Fruit fly (Drosophila melanogaster) S2 (cell line): ENCODE results near the gene mub.

ENCODE experiments used
- CG8478 ChIP-seq: fragments of >200 bp; optimal IDR thresholded peaks from 2 replicates; lab custom pipeline; 2018
- CTCF ChIP-seq, 2 experiments: fragments of >200 bp; optimal IDR thresholded peaks; 2 replicates each; lab custom pipeline; 2018

- TF ChIP-seq CTCF (optimal IDR thresholded peaks at IDR 0.05; lab: Kevin White, UChicago): no peak
- no peak for TF ChIP-seq CG8478
These were observed 4.6 kb upstream of the mub start for dm6 chr3L:21839720-21840641.
